Fruit fly (Drosophila melanogaster) whole organism, pupa: ENCODE measurements around the gene CG18814.

Experiments used
- CG14655 ChIP-seq: fragments of 200-800 bp; sonication (Bioruptor generic); optimal IDR thresholded peaks from 3 replicates; lab custom pipeline; 2017; ENCODE audit warnings: mild to moderate bottlenecking, missing biosample characterization, missing genetic modification reagents, missing genetic modification characterization
- CG34367 ChIP-seq: fragments of 200-800 bp; sonication (Bioruptor generic); optimal IDR thresholded peaks from 2 replicates; lab custom pipeline; 2018; ENCODE audit warnings: missing biosample characterization, mild to moderate bottlenecking, missing genetic modification characterization
- CG8301 ChIP-seq: fragments of 200-800 bp; sonication (Bioruptor generic); optimal IDR thresholded peaks from 2 replicates; lab custom pipeline; 2018; ENCODE audit warnings: missing biosample characterization, mild to moderate bottlenecking, missing genetic modification characterization
- D1 ChIP-seq: fragments of 200-800 bp; sonication (Bioruptor generic); optimal IDR thresholded peaks from 2 replicates; lab custom pipeline; 2018; ENCODE audit warnings: missing biosample characterization, mild to moderate bottlenecking, missing genetic modification characterization, moderate library complexity
- Ets98B ChIP-seq: fragments of 200-800 bp; sonication (Bioruptor generic); IDR thresholded peaks from 2 replicates; pipeline ENCODE4 v1.3.6; 2022; ENCODE audit warnings: missing biosample characterization, missing genetic modification characterization
- Pif1A ChIP-seq: fragments of 200-800 bp; sonication (Bioruptor generic); optimal IDR thresholded peaks from 3 replicates; lab custom pipeline; 2016; ENCODE audit warnings: missing biosample characterization, missing genetic modification characterization
- Pif1B ChIP-seq: fragments of 200-800 bp; sonication (Bioruptor generic); optimal IDR thresholded peaks from 3 replicates; lab custom pipeline; 2016; ENCODE audit warnings: missing biosample characterization, missing genetic modification characterization

dm6 chr3L:16385880-16386584, 16.4 kb downstream of the CG18814 start, which contains the start of the genes Agpat3 and RAF2:
- TF ChIP-seq Pif1A (no peak), Ets98B (GFP tag; lab: Robert Waterston, UW) (no peak), CG34367 (tag; lab: Kevin White, UChicago) (no peak), CG14655 (GFP tag; lab: Kevin White, UChicago) (no peak), D1 (no peak), Pif1B (GFP tag; lab: Kevin White, UChicago) (no peak), CG8301 (tag; lab: Kevin White, UChicago) (no peak)
